Fruit fly (Drosophila melanogaster) whole organism, embryonic: ENCODE measurements around the gene mRpS10.

Source experiments
- CG10147 ChIP-seq: fragments of 200-800 bp; sonication (Bioruptor generic); optimal IDR thresholded peaks from 2 replicates; lab custom pipeline; 2019; ENCODE audit warnings: missing biosample characterization, mild to moderate bottlenecking, missing genetic modification characterization, moderate library complexity
- CG10431 ChIP-seq: fragments of 200-800 bp; sonication (Bioruptor generic); optimal IDR thresholded peaks from 3 replicates; lab custom pipeline; 2018; ENCODE audit warnings: missing biosample characterization, mild to moderate bottlenecking, missing genetic modification characterization
- CG11247 ChIP-seq: fragments of 200-800 bp; sonication (Bioruptor generic); IDR thresholded peaks from 2 replicates; pipeline ENCODE4 v1.3.6; 2022; ENCODE audit warnings: missing biosample characterization, missing genetic modification characterization
- CG12942 ChIP-seq: fragments of 200-800 bp; sonication (Bioruptor generic); optimal IDR thresholded peaks from 3 replicates; lab custom pipeline; 2016; ENCODE audit warnings: missing biosample characterization, missing genetic modification characterization
- CG16779 ChIP-seq: fragments of 200-800 bp; sonication (Bioruptor generic); IDR thresholded peaks from 2 replicates; pipeline ENCODE4 v1.3.6; 2022; ENCODE audit warnings: missing biosample characterization, missing genetic modification characterization
- CG16813 ChIP-seq: fragments of 200-800 bp; sonication (Bioruptor generic); IDR thresholded peaks from 3 replicates; pipeline ENCODE4 v1.3.6; 2022; ENCODE audit warnings: missing biosample characterization, missing genetic modification characterization; ENCODE audit not compliant: partially characterized antibody
- CG17186 ChIP-seq: fragments of 200-800 bp; sonication (Bioruptor generic); optimal IDR thresholded peaks from 3 replicates; lab custom pipeline; 2017; ENCODE audit warnings: missing biosample characterization, missing genetic modification reagents, missing genetic modification characterization
- CG18011 ChIP-seq: fragments of 200-800 bp; sonication (Bioruptor generic); optimal IDR thresholded peaks from 2 replicates; lab custom pipeline; 2017; ENCODE audit warnings: missing biosample characterization, missing genetic modification characterization, mild to moderate bottlenecking, moderate library complexity, missing genotype
- CG30020 ChIP-seq: fragments of 200-800 bp; optimal IDR thresholded peaks from 2 replicates; lab custom pipeline; 2019; ENCODE audit warnings: missing biosample characterization, mild to moderate bottlenecking, missing genetic modification characterization, moderate library complexity
- CG31365 ChIP-seq: fragments of 200-800 bp; sonication (Bioruptor generic); optimal IDR thresholded peaks from 2 replicates; lab custom pipeline; 2018; ENCODE audit warnings: missing biosample characterization, mild to moderate bottlenecking, missing genetic modification characterization
- CG32532 ChIP-seq: fragments of 200-800 bp; sonication (Bioruptor generic); IDR thresholded peaks from 2 replicates; pipeline ENCODE4 v1.3.6; 2022; ENCODE audit warnings: missing biosample characterization, missing genetic modification characterization
- CG32772 ChIP-seq: fragments of 200-800 bp; sonication (Bioruptor generic); IDR thresholded peaks from 2 replicates; pipeline ENCODE4 v1.3.6; 2022; ENCODE audit warnings: missing biosample characterization, missing genetic modification characterization
- CG34376 ChIP-seq: fragments of 200-800 bp; sonication (Bioruptor generic); optimal IDR thresholded peaks from 2 replicates; lab custom pipeline; 2018; ENCODE audit warnings: missing biosample characterization, mild to moderate bottlenecking, missing genetic modification characterization
- CG4282 ChIP-seq: fragments of 200-800 bp; sonication (Bioruptor generic); optimal IDR thresholded peaks from 2 replicates; lab custom pipeline; 2016; ENCODE audit warnings: missing biosample characterization, missing genetic modification characterization
- CG4360 ChIP-seq: fragments of 200-800 bp; sonication (Bioruptor generic); IDR thresholded peaks from 2 replicates; pipeline ENCODE4 v1.3.6; 2022; ENCODE audit warnings: missing biosample characterization, missing genetic modification characterization
- CG43689 ChIP-seq: fragments of 200-800 bp; sonication (Bioruptor generic); IDR thresholded peaks from 2 replicates; pipeline ENCODE4 v1.3.6; 2022; ENCODE audit warnings: missing biosample characterization, missing genetic modification characterization
- CG6683 ChIP-seq: fragments of 200-800 bp; sonication (Bioruptor generic); optimal IDR thresholded peaks from 2 replicates; lab custom pipeline; 2017; ENCODE audit warnings: missing biosample characterization, mild to moderate bottlenecking, missing genetic modification characterization, missing genetic modification reagents
- CG8478 ChIP-seq: fragments of >200 bp; optimal IDR thresholded peaks from 2 replicates; lab custom pipeline; 2018
- CG9609 ChIP-seq: fragments of 200-800 bp; sonication (Bioruptor generic); optimal IDR thresholded peaks from 3 replicates; lab custom pipeline; 2016; ENCODE audit warnings: missing biosample characterization, missing genetic modification characterization
- Dip2 ChIP-seq: fragments of 200-800 bp; sonication (Bioruptor generic); IDR thresholded peaks from 2 replicates; pipeline ENCODE4 v1.3.6; 2022; ENCODE audit warnings: missing biosample characterization, missing genetic modification characterization
- Drgx ChIP-seq: fragments of 200-800 bp; sonication (Bioruptor generic); IDR thresholded peaks from 2 replicates; pipeline ENCODE4 v1.3.6; 2022; ENCODE audit warnings: missing biosample characterization, missing genetic modification characterization
- GATAe ChIP-seq: fragments of 200-800 bp; sonication (Bioruptor generic); conservative IDR thresholded peaks from 2 replicates; pipeline ENCODE4 v1.3.6; 2022; ENCODE audit warnings: missing biosample characterization, missing genetic modification characterization
- HLH4C ChIP-seq: fragments of 200-800 bp; sonication (Bioruptor generic); IDR thresholded peaks from 3 replicates; pipeline ENCODE4 v1.3.6; 2022; ENCODE audit warnings: missing biosample characterization, missing genetic modification characterization; ENCODE audit not compliant: partially characterized antibody
- Hr39 ChIP-seq: fragments of >200 bp; optimal IDR thresholded peaks from 2 replicates; lab custom pipeline; 2017
- Nf-YC ChIP-seq: fragments of 200-800 bp; optimal IDR thresholded peaks from 3 replicates; lab custom pipeline; 2019; ENCODE audit warnings: missing biosample characterization, mild to moderate bottlenecking, missing genetic modification characterization, moderate library complexity
- Optix ChIP-seq: fragments of 200-800 bp; sonication (Bioruptor generic); IDR thresholded peaks from 3 replicates; pipeline ENCODE4 v1.3.6; 2022; ENCODE audit warnings: missing biosample characterization, missing genetic modification characterization
- Ravus ChIP-seq: fragments of 200-800 bp; sonication (Bioruptor generic); IDR thresholded peaks from 2 replicates; pipeline ENCODE4 v1.3.6; 2022; ENCODE audit warnings: missing biosample characterization, missing genetic modification characterization
- bbx ChIP-seq: fragments of 200-800 bp; sonication (Bioruptor generic); IDR thresholded peaks from 2 replicates; pipeline ENCODE4 v1.3.6; 2022; ENCODE audit warnings: missing biosample characterization, missing genetic modification characterization; ENCODE audit not compliant: partially characterized antibody
- btn ChIP-seq: fragments of 200-800 bp; sonication (Bioruptor generic); optimal IDR thresholded peaks from 2 replicates; lab custom pipeline; 2016; ENCODE audit warnings: missing biosample characterization, missing genetic modification characterization
- cad ChIP-seq: fragments of >200 bp; optimal IDR thresholded peaks from 2 replicates; lab custom pipeline; 2017; ENCODE audit warnings: missing biosample characterization, missing genetic modification characterization
- chif ChIP-seq, 2 experiments: fragments of 200-800 bp; sonication (Bioruptor generic); optimal IDR thresholded peaks; 3 replicates each; lab custom pipeline; 2016; ENCODE audit warnings: missing biosample characterization in 2 of 2, missing genetic modification characterization in 2 of 2
- hbn ChIP-seq: fragments of 200-800 bp; sonication (Bioruptor generic); IDR thresholded peaks from 2 replicates; pipeline ENCODE4 v1.3.6; 2022; ENCODE audit warnings: missing biosample characterization, missing genetic modification characterization; ENCODE audit not compliant: partially characterized antibody
- hkb ChIP-seq, 2 experiments: fragments of 200-800 bp in 1 of 2; fragments of >200 bp in 1 of 2; sonication (Bioruptor generic) in 1 of 2; IDR thresholded peaks in 1 of 2; optimal IDR thresholded peaks in 1 of 2; 2 replicates each; pipeline versions ENCODE4 v1.3.6 to Lab custom; 2017 to 2022; ENCODE audit warnings: missing biosample characterization in 1 of 2, missing genetic modification characterization in 1 of 2
- luna ChIP-seq: fragments of 200-800 bp; sonication (Bioruptor generic); optimal IDR thresholded peaks from 2 replicates; lab custom pipeline; 2016; ENCODE audit warnings: missing biosample characterization, missing genetic modification characterization
- pho ChIP-seq: fragments of 200-800 bp; sonication (Bioruptor generic); optimal IDR thresholded peaks from 2 replicates; lab custom pipeline; 2016; ENCODE audit warnings: missing biosample characterization, missing genetic modification characterization
- phol ChIP-seq: fragments of 200-800 bp; sonication (Bioruptor generic); optimal IDR thresholded peaks from 3 replicates; lab custom pipeline; 2018; ENCODE audit warnings: missing biosample characterization, mild to moderate bottlenecking, missing genetic modification characterization, moderate library complexity
- pnt ChIP-seq: fragments of 200-800 bp; sonication (Bioruptor generic); optimal IDR thresholded peaks from 3 replicates; lab custom pipeline; 2016; ENCODE audit warnings: missing biosample characterization, missing genetic modification characterization
- salm ChIP-seq: fragments of 200-800 bp; sonication (Bioruptor generic); optimal IDR thresholded peaks from 2 replicates; lab custom pipeline; 2018; ENCODE audit warnings: missing biosample characterization, mild to moderate bottlenecking, missing genetic modification characterization
- scrt ChIP-seq: fragments of 200-800 bp; sonication (Bioruptor generic); optimal IDR thresholded peaks from 2 replicates; lab custom pipeline; 2018; ENCODE audit warnings: missing biosample characterization, mild to moderate bottlenecking, missing genetic modification characterization, moderate library complexity
- sens-2 ChIP-seq: fragments of 200-800 bp; sonication (Bioruptor generic); IDR thresholded peaks from 2 replicates; pipeline ENCODE4 v1.3.6; 2022; ENCODE audit warnings: missing biosample characterization, missing genetic modification characterization
- sisA ChIP-seq: fragments of 200-800 bp; sonication (Bioruptor generic); IDR thresholded peaks from 2 replicates; pipeline ENCODE4 v1.3.6; 2022; ENCODE audit warnings: missing biosample characterization, missing genetic modification characterization
- slou ChIP-seq: fragments of 200-800 bp; sonication (Bioruptor generic); optimal IDR thresholded peaks from 3 replicates; lab custom pipeline; 2016; ENCODE audit warnings: missing biosample characterization, missing genetic modification characterization
- sna ChIP-seq: fragments of 200-800 bp; sonication (Bioruptor generic); IDR thresholded peaks from 2 replicates; pipeline ENCODE4 v1.3.6; 2022; ENCODE audit warnings: missing biosample characterization, missing genetic modification characterization; ENCODE audit not compliant: partially characterized antibody
- so ChIP-seq: fragments of 200-800 bp; sonication (Bioruptor generic); IDR thresholded peaks from 3 replicates; pipeline ENCODE4 v1.3.6; 2022; ENCODE audit warnings: missing biosample characterization, missing genetic modification characterization
- sug ChIP-seq: fragments of 200-800 bp; optimal IDR thresholded peaks from 2 replicates; lab custom pipeline; 2019; ENCODE audit warnings: missing biosample characterization, mild to moderate bottlenecking, missing genetic modification characterization, moderate library complexity
- tin ChIP-seq: fragments of 200-800 bp; sonication (Bioruptor generic); optimal IDR thresholded peaks from 3 replicates; lab custom pipeline; 2016; ENCODE audit warnings: missing biosample characterization, missing genetic modification characterization
- trh ChIP-seq: fragments of 200-800 bp; sonication (Bioruptor generic); optimal IDR thresholded peaks from 2 replicates; lab custom pipeline; 2016; ENCODE audit warnings: missing biosample characterization, missing genetic modification characterization
- vfl ChIP-seq: fragments of 200-800 bp; sonication (Bioruptor generic); optimal IDR thresholded peaks from 2 replicates; lab custom pipeline; 2016; ENCODE audit warnings: missing biosample characterization, missing genetic modification characterization
- wor ChIP-seq: fragments of 200-800 bp; sonication (Bioruptor generic); IDR thresholded peaks from 2 replicates; pipeline ENCODE4 v1.3.6; 2022; ENCODE audit warnings: missing biosample characterization, missing genetic modification characterization

The mRpS10 gene

DNA sequence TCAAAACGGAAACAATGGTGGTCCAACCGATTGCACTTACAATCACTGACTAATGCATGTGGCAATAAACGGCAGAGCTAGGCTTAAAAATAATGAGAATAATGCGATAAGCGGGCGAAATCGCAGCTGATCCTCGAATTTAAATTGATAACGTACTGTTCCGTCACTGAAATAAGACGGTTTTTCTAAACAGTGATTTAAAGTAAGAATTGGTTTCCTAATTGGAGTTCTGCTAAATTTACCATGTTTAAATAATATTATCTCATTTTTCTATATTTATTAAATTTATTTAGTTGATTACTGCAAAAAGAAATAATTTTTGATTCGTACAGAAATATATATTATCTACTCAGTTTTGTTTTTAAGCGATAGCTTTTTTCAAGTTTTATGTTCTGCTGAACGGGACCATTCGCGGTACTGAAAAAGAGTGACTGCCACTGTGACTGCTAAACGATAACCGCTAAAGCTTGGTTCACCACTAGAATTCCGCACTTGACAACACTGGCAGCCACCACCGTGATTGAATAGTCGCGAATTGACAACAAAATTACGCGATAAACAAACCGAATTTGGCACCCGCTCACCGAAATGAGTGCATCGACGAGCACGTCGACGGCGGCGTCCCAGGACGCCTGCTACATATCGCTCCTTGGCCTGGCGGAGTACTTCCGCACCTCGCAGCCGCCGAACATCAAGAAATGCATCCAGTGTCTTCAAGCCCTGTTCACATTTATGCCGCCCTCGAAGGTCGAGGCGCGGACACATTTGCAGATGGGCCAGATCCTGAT, 20.6 kb upstream of the mRpS10 start, which contains the start of the genes Spn88Eb and Mau2 (continued):
- TF ChIP-seq luna (GFP tag; lab: Kevin White, UChicago), result no peak
- peak; percentile 69 for TF ChIP-seq tin
- no peak for TF ChIP-seq CG31365 (tag; lab: Kevin White, UChicago)
- TF ChIP-seq cad, result no peak
- TF ChIP-seq CG10431, result no peak
- peak; percentile 52 for TF ChIP-seq CG17186 (GFP tag; lab: Kevin White, UChicago)
- TF ChIP-seq so (GFP tag; lab: Robert Waterston, UW), result peak; percentile 52; the same call in 1 of the 3 replicates
- peak; percentile 64 for TF ChIP-seq phol (tag; lab: Kevin White, UChicago)
- TF ChIP-seq bbx (GFP tag; lab: Robert Waterston, UW), result peak; percentile 59; the same call in 1 of the 2 replicates
- no peak for TF ChIP-seq scrt (GFP tag; lab: Kevin White, UChicago)
- no peak for TF ChIP-seq btn (GFP tag; lab: Kevin White, UChicago)
- TF ChIP-seq CG6683 (GFP tag; lab: Kevin White, UChicago), result peak; percentile 23
- no peak for TF ChIP-seq Hr39
- peak; percentile 85 for TF ChIP-seq CG32532 (GFP tag; lab: Robert Waterston, UW)
- TF ChIP-seq hbn (GFP tag; lab: Robert Waterston, UW), result peak; percentile 68
- TF ChIP-seq sug, result peak; percentile 80
- TF ChIP-seq sisA (GFP tag; lab: Robert Waterston, UW), result peak; percentile 62
- peak; percentile 67 for TF ChIP-seq Nf-YC (tag; lab: Kevin White, UChicago)
- TF ChIP-seq CG9609 (GFP tag; lab: Kevin White, UChicago), result peak; percentile 62
- peak; percentile 56; the same call in 1 of the 2 replicates for TF ChIP-seq sna (GFP tag; lab: Robert Waterston, UW)
- TF ChIP-seq slou (GFP tag; lab: Kevin White, UChicago), result no peak
- TF ChIP-seq chif (GFP tag; optimal IDR thresholded peaks at IDR 0.05; lab: Kevin White, UChicago), result peak; percentile 39 to 55
- 0 out of 2 replicates have a peak, but pooled peaks have one; percentile 38 for TF ChIP-seq CG16779 (GFP tag; lab: Robert Waterston, UW)
- no peak; the same call in 1 of the 2 replicates for TF ChIP-seq GATAe
- TF ChIP-seq CG4360, result no peak
- no peak for TF ChIP-seq Dip2 (GFP tag; lab: Robert Waterston, UW)
- TF ChIP-seq pnt (GFP tag; lab: Kevin White, UChicago), result peak; percentile 9
- TF ChIP-seq CG34376 (GFP tag; lab: Kevin White, UChicago), result peak; percentile 70
- peak; percentile 45 for TF ChIP-seq vfl (GFP tag; lab: Kevin White, UChicago)
- peak; percentile 63 for TF ChIP-seq pho
- peak; percentile 69 for TF ChIP-seq CG16813
- TF ChIP-seq wor (GFP tag; lab: Robert Waterston, UW), result no peak
- peak; percentile 40; the same call in 1 of the 2 replicates for TF ChIP-seq sens-2 (GFP tag; lab: Robert Waterston, UW)
- TF ChIP-seq HLH4C (GFP tag; lab: Robert Waterston, UW), result peak; percentile 64
- TF ChIP-seq Optix (GFP tag; lab: Robert Waterston, UW), result 0 out of 3 replicates have a peak, but pooled peaks have one; percentile 32
- TF ChIP-seq Drgx (GFP tag; lab: Robert Waterston, UW), result peak; percentile 37; the same call in 1 of the 2 replicates
- peak; percentile 23 for TF ChIP-seq CG18011 (GFP tag; lab: Kevin White, UChicago)
- no peak for TF ChIP-seq salm (tag; lab: Kevin White, UChicago)
- peak; percentile 82 for TF ChIP-seq CG11247 (GFP tag; lab: Robert Waterston, UW)
- TF ChIP-seq trh, result no peak
- peak; percentile 32 for TF ChIP-seq Ravus (GFP tag; lab: Robert Waterston, UW)
- peak; percentile 52 for TF ChIP-seq CG4282 (GFP tag; lab: Kevin White, UChicago)
- TF ChIP-seq CG43689 (GFP tag; lab: Robert Waterston, UW), result no peak
- TF ChIP-seq CG32772, result peak; percentile 57; the same call in 1 of the 2 replicates
- TF ChIP-seq hkb (optimal IDR thresholded peaks at IDR 0.05; lab: Kevin White, UChicago), result no peak
- peak; percentile 19; the same call in 1 of the 2 replicates for TF ChIP-seq hkb (GFP tag; IDR thresholded peaks at IDR 0.05; lab: Robert Waterston, UW)
- peak; percentile 61 for TF ChIP-seq CG12942 (GFP tag; lab: Kevin White, UChicago)
- peak; percentile 72 for TF ChIP-seq CG30020 (tag; lab: Kevin White, UChicago)
- TF ChIP-seq CG10147, result no peak
- TF ChIP-seq CG8478 (lab: Kevin White, UChicago), result no peak
